Fruit fly (Drosophila melanogaster): ENCODE measurements around the gene CheB38c.

dm6 chr2L:20867381-20867780 is 46.7 kb upstream of the CheB38c start, which contains the start of gene CG31675:
- TF ChIP-seq CG9948 (tag; optimal IDR thresholded peaks at IDR 0.05): no peak
- no peak for TF ChIP-seq CG34367 (tag; optimal IDR thresholded peaks at IDR 0.05)
- no peak for TF ChIP-seq CG15710 (tag; optimal IDR thresholded peaks at IDR 0.05)
